Worm (Caenorhabditis elegans): ENCODE results near the gene nhr-76.

DNA sequence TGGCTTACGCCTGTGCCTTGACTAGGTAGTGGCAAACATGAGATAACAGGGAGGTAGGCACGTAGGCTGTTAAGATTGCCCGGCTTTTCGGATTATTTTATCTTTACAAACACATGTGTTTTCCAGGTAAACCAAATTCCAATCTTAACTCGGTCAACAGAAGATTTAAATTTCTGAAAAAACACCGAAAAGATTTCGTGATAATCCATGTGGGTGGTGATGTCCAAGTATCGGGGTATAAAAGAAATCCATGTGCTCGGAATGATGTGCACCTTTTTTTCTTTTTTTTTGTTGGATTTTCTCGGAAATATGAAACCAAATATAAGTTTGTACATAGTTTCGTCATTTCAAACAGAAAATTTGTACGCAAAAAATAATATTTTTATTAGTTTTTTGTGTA is 16.1 kb downstream of the nhr-76 start:
- TF ChIP-seq dao-5 (tag; optimal IDR thresholded peaks at IDR 0.05) (no peak), him-1 (tag; optimal IDR thresholded peaks at IDR 0.05) (no peak), W03F9.2 (tag; optimal IDR thresholded peaks at IDR 0.05) (no peak)
